Fruit fly (Drosophila melanogaster) whole organism, embryonic: ENCODE data around the gene twe.

Experiments
- Antp ChIP-seq: fragments of 200-800 bp; sonication (Bioruptor generic); optimal IDR thresholded peaks from 3 replicates; lab custom pipeline; 2016; ENCODE audit warnings: missing biosample characterization, missing genetic modification characterization
- CG10321 ChIP-seq: fragments of 200-800 bp; sonication (Bioruptor generic); IDR thresholded peaks from 2 replicates; pipeline ENCODE4 v1.3.6; 2022; ENCODE audit warnings: missing biosample characterization, missing genetic modification characterization
- CG12391 ChIP-seq: fragments of 200-800 bp; sonication (Bioruptor generic); optimal IDR thresholded peaks from 3 replicates; lab custom pipeline; 2018; ENCODE audit warnings: missing biosample characterization, mild to moderate bottlenecking, missing genetic modification characterization, moderate library complexity
- CG12769 ChIP-seq: fragments of 200-800 bp; sonication (Bioruptor generic); optimal IDR thresholded peaks from 2 replicates; lab custom pipeline; 2019; ENCODE audit warnings: missing biosample characterization, mild to moderate bottlenecking, missing genetic modification characterization, moderate library complexity
- CG13287 ChIP-seq: fragments of 200-800 bp; sonication (Bioruptor generic); IDR thresholded peaks from 2 replicates; pipeline ENCODE4 v1.3.6; 2022; ENCODE audit warnings: missing biosample characterization, missing genetic modification characterization; ENCODE audit not compliant: partially characterized antibody
- CG15269 ChIP-seq: fragments of 200-800 bp; sonication (Bioruptor generic); optimal IDR thresholded peaks from 2 replicates; lab custom pipeline; 2018; ENCODE audit warnings: missing biosample characterization, mild to moderate bottlenecking, missing genetic modification characterization, moderate library complexity
- CG17829 ChIP-seq: fragments of 200-800 bp; optimal IDR thresholded peaks from 2 replicates; lab custom pipeline; 2019; ENCODE audit warnings: missing biosample characterization, mild to moderate bottlenecking, missing genetic modification characterization, moderate library complexity
- CG18599 ChIP-seq: fragments of 200-800 bp; sonication (Bioruptor generic); optimal IDR thresholded peaks from 3 replicates; lab custom pipeline; 2017; ENCODE audit warnings: missing biosample characterization, missing genetic modification characterization, mild to moderate bottlenecking, moderate library complexity, missing genetic modification reagents
- CG32772 ChIP-seq: fragments of 200-800 bp; sonication (Bioruptor generic); IDR thresholded peaks from 2 replicates; pipeline ENCODE4 v1.3.6; 2022; ENCODE audit warnings: missing biosample characterization, missing genetic modification characterization
- CG3281 ChIP-seq: fragments of 200-800 bp; sonication (Bioruptor generic); optimal IDR thresholded peaks from 3 replicates; lab custom pipeline; 2017; ENCODE audit warnings: missing biosample characterization, mild to moderate bottlenecking, missing genetic modification characterization
- CG7786 ChIP-seq: fragments of 200-800 bp; sonication (Bioruptor generic); optimal IDR thresholded peaks from 2 replicates; lab custom pipeline; 2016; ENCODE audit warnings: missing biosample characterization, missing genetic modification characterization
- CG9437 ChIP-seq: fragments of 200-800 bp; sonication (Bioruptor generic); optimal IDR thresholded peaks from 2 replicates; lab custom pipeline; 2018; ENCODE audit warnings: missing biosample characterization, mild to moderate bottlenecking, missing genetic modification characterization
- CHES-1-like ChIP-seq: fragments of 200-800 bp; sonication (Bioruptor generic); optimal IDR thresholded peaks from 2 replicates; lab custom pipeline; 2016; ENCODE audit warnings: missing biosample characterization, missing genetic modification characterization
- D ChIP-seq, 2 experiments: fragments of 200-800 bp in 1 of 2; fragments of >200 bp in 1 of 2; sonication (Bioruptor generic) in 1 of 2; optimal IDR thresholded peaks; 2 replicates in 1 of 2; 3 replicates in 1 of 2; lab custom pipeline; 2017; ENCODE audit warnings: mild to moderate bottlenecking in 1 of 2, missing biosample characterization in 1 of 2, missing genetic modification characterization in 1 of 2, missing genetic modification reagents in 1 of 2
- Gug ChIP-seq: fragments of 200-800 bp; sonication (Bioruptor generic); IDR thresholded peaks from 4 replicates; pipeline ENCODE4 v1.3.6; 2022; ENCODE audit warnings: missing biosample characterization, missing genetic modification characterization
- Hsf ChIP-seq: fragments of 200-800 bp; sonication (Bioruptor generic); optimal IDR thresholded peaks from 3 replicates; lab custom pipeline; 2016; ENCODE audit warnings: missing biosample characterization, missing genetic modification characterization
- Lim3 ChIP-seq: fragments of 200-800 bp; sonication (Bioruptor generic); IDR thresholded peaks from 2 replicates; pipeline ENCODE4 v1.3.6; 2022; ENCODE audit warnings: missing biosample characterization, missing genetic modification characterization
- Neu2 ChIP-seq: fragments of 200-800 bp; sonication (Bioruptor generic); optimal IDR thresholded peaks from 3 replicates; lab custom pipeline; 2016; ENCODE audit warnings: missing biosample characterization, missing genetic modification characterization, borderline replicate concordance
- Nf-YC ChIP-seq: fragments of 200-800 bp; optimal IDR thresholded peaks from 3 replicates; lab custom pipeline; 2019; ENCODE audit warnings: missing biosample characterization, mild to moderate bottlenecking, missing genetic modification characterization, moderate library complexity
- Pdp1 ChIP-seq, 2 experiments: fragments of 200-800 bp; sonication (Bioruptor generic); optimal IDR thresholded peaks; 3 replicates each; lab custom pipeline; 2016; ENCODE audit warnings: missing biosample characterization in 2 of 2, missing genetic modification characterization in 2 of 2, mild to moderate bottlenecking in 1 of 2, moderate library complexity in 1 of 2
- Rfx ChIP-seq: fragments of 200-800 bp; sonication (Bioruptor generic); IDR thresholded peaks from 2 replicates; pipeline ENCODE4 v1.3.6; 2022; ENCODE audit warnings: missing biosample characterization, missing genetic modification characterization
- Trl ChIP-seq, 3 experiments: fragments of >200 bp in 2 of 3; fragments of 200-800 bp in 1 of 3; sonication (Bioruptor generic) in 1 of 3; optimal IDR thresholded peaks; 2 replicates in 1 of 3; 3 replicates in 2 of 3; lab custom pipeline; 2016 to 2017; ENCODE audit warnings: missing biosample characterization in 1 of 3, missing genetic modification characterization in 1 of 3
- Xbp1 ChIP-seq: fragments of 200-800 bp; sonication (Bioruptor generic); optimal IDR thresholded peaks from 3 replicates; lab custom pipeline; 2016; ENCODE audit warnings: missing biosample characterization, mild to moderate bottlenecking, missing genetic modification characterization
- Xrp1 ChIP-seq: fragments of 200-800 bp; sonication (Bioruptor generic); IDR thresholded peaks from 2 replicates; pipeline ENCODE4 v1.3.6; 2022; ENCODE audit warnings: missing biosample characterization, missing genetic modification characterization
- bcd ChIP-seq: fragments of 200-800 bp; sonication (Bioruptor generic); optimal IDR thresholded peaks from 2 replicates; lab custom pipeline; 2017; ENCODE audit warnings: missing biosample characterization, mild to moderate bottlenecking, missing genetic modification characterization
- caup ChIP-seq: fragments of 200-800 bp; sonication (Bioruptor generic); optimal IDR thresholded peaks from 3 replicates; lab custom pipeline; 2017; ENCODE audit warnings: missing biosample characterization, mild to moderate bottlenecking, missing genetic modification characterization, moderate library complexity; ENCODE audit not compliant: severe bottlenecking
- ci ChIP-seq: fragments of 200-800 bp; sonication (Bioruptor generic); IDR thresholded peaks from 3 replicates; pipeline ENCODE4 v1.3.6; 2022; ENCODE audit warnings: missing biosample characterization, missing genetic modification characterization
- crol ChIP-seq: fragments of 200-800 bp; sonication (Bioruptor generic); IDR thresholded peaks from 2 replicates; pipeline ENCODE4 v1.3.6; 2022; ENCODE audit warnings: missing biosample characterization, missing genetic modification characterization
- crp ChIP-seq, 2 experiments: fragments of 200-800 bp; sonication (Bioruptor generic); optimal IDR thresholded peaks; 2 replicates in 1 of 2; 3 replicates in 1 of 2; lab custom pipeline; 2017; ENCODE audit warnings: missing biosample characterization in 2 of 2, missing genetic modification characterization in 2 of 2, mild to moderate bottlenecking in 1 of 2, moderate library complexity in 1 of 2
- fd102C ChIP-seq: fragments of 200-800 bp; sonication (Bioruptor generic); optimal IDR thresholded peaks from 2 replicates; lab custom pipeline; 2018; ENCODE audit warnings: missing biosample characterization, mild to moderate bottlenecking, missing genetic modification characterization, moderate library complexity
- gce ChIP-seq: fragments of 200-800 bp; sonication (Bioruptor generic); IDR thresholded peaks from 3 replicates; pipeline ENCODE4 v1.3.6; 2022; ENCODE audit warnings: missing biosample characterization, missing genetic modification characterization
- gem ChIP-seq: fragments of 200-800 bp; sonication (Bioruptor generic); optimal IDR thresholded peaks from 2 replicates; lab custom pipeline; 2019; ENCODE audit warnings: missing biosample characterization, mild to moderate bottlenecking, missing genetic modification characterization, moderate library complexity
- grau ChIP-seq: fragments of 200-800 bp; optimal IDR thresholded peaks from 3 replicates; lab custom pipeline; 2019; ENCODE audit warnings: missing biosample characterization, mild to moderate bottlenecking, missing genetic modification characterization, moderate library complexity
- ind ChIP-seq: fragments of 200-800 bp; sonication (Bioruptor generic); optimal IDR thresholded peaks from 3 replicates; lab custom pipeline; 2016; ENCODE audit warnings: missing biosample characterization, missing genetic modification characterization
- jumu ChIP-seq: fragments of 200-800 bp; sonication (Bioruptor generic); optimal IDR thresholded peaks from 3 replicates; lab custom pipeline; 2016; ENCODE audit warnings: missing biosample characterization, missing genetic modification characterization
- nau ChIP-seq: fragments of 200-800 bp; sonication (Bioruptor generic); optimal IDR thresholded peaks from 3 replicates; lab custom pipeline; 2017; ENCODE audit warnings: missing biosample characterization, mild to moderate bottlenecking, missing genetic modification characterization, missing genetic modification reagents
- nerfin-2 ChIP-seq: fragments of 200-800 bp; sonication (Bioruptor generic); IDR thresholded peaks from 2 replicates; pipeline ENCODE4 v1.3.6; 2022; ENCODE audit warnings: missing biosample characterization, missing genetic modification characterization; ENCODE audit not compliant: partially characterized antibody
- pan ChIP-seq, 4 experiments: fragments of >200 bp in 3 of 4; fragments of 200-800 bp in 1 of 4; sonication (Bioruptor generic) in 1 of 4; optimal IDR thresholded peaks in 3 of 4; IDR thresholded peaks in 1 of 4; 2 replicates each; pipeline versions ENCODE4 v1.3.6 to Lab custom; 2017 to 2022; ENCODE audit warnings: missing biosample characterization in 2 of 4, missing genetic modification characterization in 2 of 4, mixed read lengths in 1 of 4
- pfk ChIP-seq: fragments of 200-800 bp; sonication (Bioruptor generic); optimal IDR thresholded peaks from 2 replicates; lab custom pipeline; 2018; ENCODE audit warnings: missing biosample characterization, mild to moderate bottlenecking, missing genetic modification characterization, moderate library complexity
- pho ChIP-seq: fragments of 200-800 bp; sonication (Bioruptor generic); optimal IDR thresholded peaks from 2 replicates; lab custom pipeline; 2016; ENCODE audit warnings: missing biosample characterization, missing genetic modification characterization
- scrt ChIP-seq: fragments of 200-800 bp; sonication (Bioruptor generic); optimal IDR thresholded peaks from 2 replicates; lab custom pipeline; 2018; ENCODE audit warnings: missing biosample characterization, mild to moderate bottlenecking, missing genetic modification characterization, moderate library complexity
- sima ChIP-seq: fragments of 200-800 bp; sonication (Bioruptor generic); optimal IDR thresholded peaks from 2 replicates; lab custom pipeline; 2016; ENCODE audit warnings: missing biosample characterization, missing genetic modification characterization
- sisA ChIP-seq: fragments of 200-800 bp; sonication (Bioruptor generic); IDR thresholded peaks from 2 replicates; pipeline ENCODE4 v1.3.6; 2022; ENCODE audit warnings: missing biosample characterization, missing genetic modification characterization
- tx ChIP-seq: fragments of 200-800 bp; sonication (Bioruptor generic); optimal IDR thresholded peaks from 2 replicates; lab custom pipeline; 2016; ENCODE audit warnings: missing biosample characterization, missing genetic modification characterization
- zen ChIP-seq: fragments of 200-800 bp; sonication (Bioruptor generic); optimal IDR thresholded peaks from 3 replicates; lab custom pipeline; 2018; ENCODE audit warnings: missing biosample characterization, mild to moderate bottlenecking, missing genetic modification characterization, moderate library complexity

The twe gene

DNA sequence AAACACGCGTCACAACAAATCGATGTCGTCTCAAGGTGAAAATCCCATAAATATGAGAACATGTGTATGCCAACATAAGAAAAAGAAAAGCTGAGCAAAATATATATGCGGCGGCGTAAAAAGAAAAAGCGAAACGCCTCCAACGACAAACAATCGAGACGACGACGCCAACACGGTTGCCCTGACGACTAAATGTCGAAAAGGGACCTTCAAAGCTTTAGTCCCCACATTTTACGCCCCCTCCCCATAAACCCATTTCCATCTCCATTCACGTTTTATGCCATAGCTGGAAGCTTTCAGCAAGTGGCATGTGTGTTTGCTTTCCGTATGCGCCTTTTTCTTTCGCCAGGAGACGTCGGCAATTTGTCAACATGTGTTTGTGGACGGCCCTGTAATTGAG, 16.2 kb upstream of the twe start (continued):
- TF ChIP-seq sisA: no peak
- TF ChIP-seq Rfx: peak; percentile 54; the same call in 1 of the 2 replicates
- no peak for TF ChIP-seq scrt (GFP tag; lab: Kevin White, UChicago)
- TF ChIP-seq sima (GFP tag; lab: Kevin White, UChicago): no peak

DNA sequence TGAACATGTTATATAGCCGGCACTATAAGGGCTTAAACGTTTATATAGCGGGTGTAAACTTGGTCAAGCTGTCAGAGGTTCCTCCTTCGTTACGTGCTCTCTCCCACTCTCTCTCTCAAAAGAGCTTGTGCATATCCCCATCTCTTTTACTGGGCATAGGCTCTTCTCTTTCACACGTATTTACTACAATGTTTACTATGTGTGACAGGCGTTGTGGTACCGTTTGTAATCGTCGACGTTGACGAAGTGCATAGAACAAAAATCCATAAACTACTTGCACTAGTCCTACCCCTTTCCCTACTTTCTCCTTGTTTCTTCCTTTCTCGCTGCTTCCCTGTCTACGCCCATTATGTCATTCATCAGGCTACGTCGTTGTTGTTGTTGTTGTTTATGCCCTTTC, 15.1 kb upstream of the twe start:
- TF ChIP-seq CG7786 (GFP tag; lab: Kevin White, UChicago) (no peak), jumu (no peak), crp (GFP tag; optimal IDR thresholded peaks at IDR 0.05; lab: Kevin White, UChicago) (peak in 1 of 2 experiments; percentile 5), zen (peak; percentile 0), Pdp1 (GFP tag; optimal IDR thresholded peaks at IDR 0.05; lab: Kevin White, UChicago) (peak in 1 of 2 experiments; percentile 11), nerfin-2 (no peak), CG10321 (GFP tag; lab: Robert Waterston, UW) (0 out of 2 replicates have a peak, but pooled peaks have one; percentile 26), pfk (GFP tag; lab: Kevin White, UChicago) (peak; percentile 7), Trl (optimal IDR thresholded peaks at IDR 0.05; lab: Kevin White, UChicago) (peak; percentile 40 to 42), Trl (GFP tag; optimal IDR thresholded peaks at IDR 0.05; lab: Kevin White, UChicago) (no peak)
- TF ChIP-seq, all 482 proteins: peak for 6

DNA sequence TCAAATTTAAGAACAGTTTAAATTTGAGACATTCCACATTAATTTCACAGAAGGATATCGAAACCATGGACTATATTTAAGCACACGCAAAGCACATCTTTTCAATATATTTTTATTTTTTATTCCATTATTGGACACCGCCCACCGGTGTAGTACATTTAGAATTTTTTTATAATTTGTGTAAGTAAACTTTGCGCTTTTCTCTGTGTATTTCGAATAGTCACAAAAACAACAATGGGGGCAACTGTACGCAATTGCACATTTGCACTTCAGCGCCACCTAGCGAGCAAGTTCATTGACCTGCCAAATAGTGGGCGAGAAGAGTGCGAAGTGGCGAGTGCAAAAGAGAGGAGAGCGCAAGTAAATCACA, 14.1 kb upstream of the twe start:
- no peak for TF ChIP-seq CG13287 (GFP tag; lab: Robert Waterston, UW)
- TF ChIP-seq nau (GFP tag; lab: Kevin White, UChicago): peak; percentile 20
- TF ChIP-seq Neu2 (GFP tag; lab: Kevin White, UChicago): peak; percentile 78
- TF ChIP-seq CG15269 (tag; lab: Kevin White, UChicago): peak; percentile 59
- TF ChIP-seq CG12769 (tag; lab: Kevin White, UChicago): peak; percentile 25
- peak; percentile 24 for TF ChIP-seq CG9437 (GFP tag; lab: Kevin White, UChicago)
- peak; percentile 76 for TF ChIP-seq CG3281 (GFP tag; lab: Kevin White, UChicago)
- peak; percentile 61 for TF ChIP-seq caup (GFP tag; lab: Kevin White, UChicago)
- no peak for TF ChIP-seq CHES-1-like (GFP tag; lab: Kevin White, UChicago)
- TF ChIP-seq ci (GFP tag; lab: Robert Waterston, UW): peak; percentile 60; the same call in 1 of the 3 replicates
- TF ChIP-seq D (optimal IDR thresholded peaks at IDR 0.05; lab: Kevin White, UChicago): no peak
- peak; percentile 22 for TF ChIP-seq D (GFP tag; optimal IDR thresholded peaks at IDR 0.05; lab: Kevin White, UChicago)
- peak; percentile 47 for TF ChIP-seq bcd (GFP tag; lab: Kevin White, UChicago)
- peak; percentile 48 for TF ChIP-seq pho (GFP tag; lab: Kevin White, UChicago)
- TF ChIP-seq CG18599 (GFP tag; lab: Kevin White, UChicago): peak; percentile 86
- TF ChIP-seq CG17829 (tag; lab: Kevin White, UChicago): peak; percentile 4
- peak; percentile 72 for TF ChIP-seq gem (tag; lab: Kevin White, UChicago)
- TF ChIP-seq crol (GFP tag; lab: Robert Waterston, UW): 0 out of 2 replicates have a peak, but pooled peaks have one; percentile 36
- no peak for TF ChIP-seq Lim3 (GFP tag; lab: Robert Waterston, UW)
- peak; percentile 38; the same call in 1 of the 2 replicates for TF ChIP-seq Xrp1 (GFP tag; lab: Robert Waterston, UW)
- no peak for TF ChIP-seq Nf-YC (tag; lab: Kevin White, UChicago)
- peak; percentile 51 for TF ChIP-seq CG12391 (tag; lab: Kevin White, UChicago)
- peak; percentile 11 for TF ChIP-seq ind
- TF ChIP-seq pan (optimal IDR thresholded peaks at IDR 0.05; lab: Kevin White, UChicago): no peak
- peak in 1 of 2 experiments; percentile 58 for TF ChIP-seq pan (GFP tag; optimal IDR thresholded peaks at IDR 0.05 in 1 of 2, IDR thresholded peaks at IDR 0.05 in 1 of 2)
- TF ChIP-seq CG32772: peak; percentile 42; the same call in 1 of the 2 replicates
- TF ChIP-seq fd102C: no peak
- 0 out of 4 replicates have a peak, but pooled peaks have one; percentile 8 for TF ChIP-seq Gug
- TF ChIP-seq CG7786 (GFP tag; lab: Kevin White, UChicago): peak; percentile 18
- TF ChIP-seq Hsf (GFP tag; lab: Kevin White, UChicago): peak; percentile 10
- TF ChIP-seq gce (GFP tag; lab: Robert Waterston, UW): no peak
- peak; percentile 32 for TF ChIP-seq Xbp1
- TF ChIP-seq grau (tag; lab: Kevin White, UChicago): peak; percentile 64
- no peak for TF ChIP-seq tx
- no peak for TF ChIP-seq Antp (GFP tag; lab: Kevin White, UChicago)
